Fruit fly (Drosophila melanogaster) whole organism: Measurements from ENCODE around the gene CG14312.

ENCODE experiments used
- CG8478 ChIP-seq: fragments of >200 bp; optimal IDR thresholded peaks from 2 replicates; lab custom pipeline; 2018; ENCODE audit warnings: inconsistent platforms
- Dll ChIP-seq: fragments of >200 bp; optimal IDR thresholded peaks from 2 replicates; lab custom pipeline; 2017
- EcR ChIP-seq, 2 experiments: fragments of >200 bp; optimal IDR thresholded peaks; 2 replicates each; lab custom pipeline; 2017; ENCODE audit warnings: missing biosample characterization in 2 of 2, missing genetic modification characterization in 2 of 2, missing genetic modification reagents in 2 of 2
- psq ChIP-seq: fragments of >200 bp; optimal IDR thresholded peaks from 2 replicates; lab custom pipeline; 2017

dm6 chr3R:18244171-18245043 lies 38.9 kb downstream of the CG14312 start:
- TF ChIP-seq psq (lab: Kevin White, UChicago) (no peak), EcR (GFP tag; optimal IDR thresholded peaks at IDR 0.05; lab: Kevin White, UChicago) (peak in 1 of 2 experiments; percentile 79), Dll (lab: Kevin White, UChicago) (peak; percentile 93), CG8478 (lab: Kevin White, UChicago) (peak; percentile 89)
